Worm (Caenorhabditis elegans) whole organism, L4 larva: ENCODE results near the gene Y82E9BL.1.

Experiments
- D1046.2 ChIP-seq: fragments of 200-800 bp; sonication (Bioruptor generic); IDR thresholded peaks from 2 replicates; pipeline ENCODE4 v1.3.6; 2022; ENCODE audit warnings: missing genetic modification characterization, missing compliant biosample characterization
- ama-1 ChIP-seq: fragments of 150-350 bp; optimal IDR thresholded peaks from 2 replicates; lab custom pipeline; 2014; ENCODE audit warnings: inconsistent platforms, mixed read lengths
- ceh-82 ChIP-seq: sonication (generic microtip); optimal IDR thresholded peaks from 2 replicates; lab custom pipeline; 2017; ENCODE audit warnings: missing biosample characterization, missing genetic modification characterization
- dpl-1 ChIP-seq: fragments of 150-350 bp; optimal IDR thresholded peaks from 2 replicates; lab custom pipeline; 2014; ENCODE audit warnings: missing biosample characterization, missing genetic modification reagents, missing genetic modification characterization
- jun-1 ChIP-seq: fragments of 150-350 bp; optimal IDR thresholded peaks from 2 replicates; lab custom pipeline; 2014; ENCODE audit warnings: missing biosample characterization, missing genetic modification reagents, missing genetic modification characterization
- lsy-2 ChIP-seq, 2 experiments: fragments of 150-350 bp in 1 of 2; sonication (generic microtip) in 1 of 2; optimal IDR thresholded peaks; 2 replicates each; lab custom pipeline; 2014 to 2017; ENCODE audit warnings: missing biosample characterization in 2 of 2, missing genetic modification characterization in 2 of 2
- nhr-77 ChIP-seq: fragments of 150-350 bp; optimal IDR thresholded peaks from 2 replicates; lab custom pipeline; 2014; ENCODE audit warnings: missing biosample characterization, missing genetic modification characterization
- snpc-1.2 ChIP-seq: fragments of 200-800 bp; sonication (Bioruptor generic); IDR thresholded peaks from 2 replicates; pipeline ENCODE4 v1.3.6; 2022; ENCODE audit warnings: missing genetic modification reagents, missing genetic modification characterization, missing compliant biosample characterization

DNA sequence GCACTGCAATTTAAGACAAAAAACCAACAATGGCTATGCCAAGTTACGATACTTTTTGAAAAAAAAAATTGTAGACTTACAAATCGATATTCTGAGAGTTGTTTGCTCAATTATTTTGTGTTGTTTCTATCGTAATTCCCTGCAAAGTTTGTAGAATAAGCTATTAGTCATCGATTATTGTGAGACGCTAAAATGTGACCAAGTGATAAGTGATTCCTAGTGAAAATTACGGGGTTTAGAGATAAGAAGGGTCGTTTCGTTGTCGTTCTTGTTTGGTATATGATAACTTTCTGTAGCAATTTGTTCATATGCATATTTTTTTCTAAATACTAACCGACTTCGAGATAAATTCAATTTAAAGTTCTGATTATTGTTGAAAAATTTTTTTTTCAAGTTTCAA, 43.0 kb upstream of the Y82E9BL.1 start:
- no peak for TF ChIP-seq snpc-1.2 (GFP tag; lab: Robert Waterston, UW)
- no peak for TF ChIP-seq nhr-77 (tag; lab: Kevin White, UChicago)
- no peak for TF ChIP-seq jun-1 (tag; lab: Kevin White, UChicago)
- no peak for TF ChIP-seq dpl-1 (GFP tag; lab: Kevin White, UChicago)
- TF ChIP-seq lsy-2 (tag; optimal IDR thresholded peaks at IDR 0.05; lab: Kevin White, UChicago), result no peak
- TF ChIP-seq ceh-82 (tag; lab: Kevin White, UChicago), result no peak
- no peak for TF ChIP-seq ama-1 (lab: Kevin White, UChicago)
- TF ChIP-seq D1046.2 (GFP tag; lab: Robert Waterston, UW), result no peak
